Worm (Caenorhabditis elegans) whole organism, L1 larva: ENCODE measurements around the gene ugt-15.

ENCODE experiments used
- C04F5.9 ChIP-seq: sonication (generic microtip); optimal IDR thresholded peaks from 2 replicates; lab custom pipeline; 2016; ENCODE audit warnings: missing genetic modification characterization, missing compliant biosample characterization
- C16A3.4 ChIP-seq: fragments of 150-350 bp; optimal IDR thresholded peaks from 2 replicates; lab custom pipeline; 2014; ENCODE audit warnings: missing biosample characterization, missing genetic modification characterization
- F16B12.6 ChIP-seq: fragments of 150-350 bp; optimal IDR thresholded peaks from 2 replicates; lab custom pipeline; 2014; ENCODE audit warnings: missing biosample characterization, missing genetic modification characterization
- Y116A8C.19 ChIP-seq: sonication (generic microtip); optimal IDR thresholded peaks from 2 replicates; lab custom pipeline; 2016; ENCODE audit warnings: missing compliant biosample characterization, missing genetic modification characterization, borderline replicate concordance
- aha-1 ChIP-seq: fragments of 150-350 bp; optimal IDR thresholded peaks from 2 replicates; lab custom pipeline; 2014; ENCODE audit warnings: missing biosample characterization, missing genetic modification characterization
- blmp-1 ChIP-seq: fragments of 150-350 bp; optimal IDR thresholded peaks from 2 replicates; lab custom pipeline; 2014; ENCODE audit warnings: missing biosample characterization, missing genetic modification characterization
- ceh-63 ChIP-seq: fragments of 200-800 bp; sonication (Bioruptor generic); optimal IDR thresholded peaks from 2 replicates; lab custom pipeline; 2018; ENCODE audit warnings: mild to moderate bottlenecking, missing genetic modification characterization, missing compliant biosample characterization
- ceh-88 ChIP-seq: fragments of 200-800 bp; sonication (Bioruptor generic); IDR thresholded peaks from 2 replicates; pipeline ENCODE4 v1.3.6; 2022; ENCODE audit warnings: missing genetic modification characterization, missing compliant biosample characterization
- ceh-90 ChIP-seq: sonication (generic microtip); optimal IDR thresholded peaks from 2 replicates; lab custom pipeline; 2016; ENCODE audit warnings: missing genetic modification characterization, missing compliant biosample characterization
- efl-1 ChIP-seq, 4 experiments: fragments of 150-350 bp; optimal IDR thresholded peaks in 3 of 4; peaks in 1 of 4; 1 replicate in 1 of 4; 2 replicates in 3 of 4; lab custom pipeline; 2014; ENCODE audit warnings: missing biosample characterization in 2 of 4, missing genetic modification characterization in 2 of 4, missing genetic modification reagents in 2 of 4
- efl-3 ChIP-seq: fragments of 200-800 bp; sonication (Bioruptor generic); optimal IDR thresholded peaks from 2 replicates; lab custom pipeline; 2018; ENCODE audit warnings: mild to moderate bottlenecking, missing genetic modification characterization, missing compliant biosample characterization
- egl-13 ChIP-seq: sonication (generic microtip); optimal IDR thresholded peaks from 2 replicates; lab custom pipeline; 2016; ENCODE audit warnings: missing genotype, missing genetic modification reagents, missing genetic modification characterization, missing compliant biosample characterization
- egl-27 ChIP-seq, 2 experiments: fragments of 150-350 bp in 1 of 2; sonication (generic microtip); optimal IDR thresholded peaks; 3 replicates each; lab custom pipeline; 2017 to 2018; ENCODE audit warnings: missing biosample characterization in 2 of 2, missing genetic modification characterization in 2 of 2, missing genetic modification reagents in 2 of 2
- elt-2 ChIP-seq: sonication (generic microtip); optimal IDR thresholded peaks from 2 replicates; lab custom pipeline; 2016; ENCODE audit warnings: missing genetic modification characterization, mild to moderate bottlenecking, inconsistent platforms, missing compliant biosample characterization, missing genetic modification reagents
- elt-3 ChIP-seq, 6 experiments: fragments of 150-350 bp in 1 of 6; sonication (generic microtip); optimal IDR thresholded peaks; 2 replicates each; lab custom pipeline; 2017 to 2018; ENCODE audit warnings: missing biosample characterization in 6 of 6, missing genetic modification characterization in 6 of 6, inconsistent platforms in 1 of 6
- ets-5 ChIP-seq: fragments of 200-800 bp; sonication (Bioruptor generic); IDR thresholded peaks from 2 replicates; pipeline ENCODE4 v1.3.6; 2022; ENCODE audit warnings: missing genetic modification characterization, missing compliant biosample characterization
- fkh-8 ChIP-seq: sonication (generic microtip); optimal IDR thresholded peaks from 2 replicates; lab custom pipeline; 2016; ENCODE audit warnings: mild to moderate bottlenecking, missing genetic modification characterization, missing compliant biosample characterization
- grh-1 ChIP-seq: fragments of 200-800 bp; sonication (Bioruptor generic); IDR thresholded peaks from 2 replicates; pipeline ENCODE4 v1.3.6; 2022; ENCODE audit warnings: missing genetic modification reagents, missing genetic modification characterization, missing compliant biosample characterization
- hpl-2 ChIP-seq: fragments of 150-350 bp; optimal IDR thresholded peaks from 2 replicates; lab custom pipeline; 2014; ENCODE audit warnings: missing biosample characterization, missing genetic modification reagents, missing genetic modification characterization
- lin-14 ChIP-seq: fragments of 200-800 bp; sonication (Bioruptor generic); optimal IDR thresholded peaks from 2 replicates; lab custom pipeline; 2018; ENCODE audit warnings: mild to moderate bottlenecking, missing genetic modification characterization, moderate library complexity, missing compliant biosample characterization
- lin-35 ChIP-seq, 2 experiments: fragments of 150-350 bp; optimal IDR thresholded peaks; 2 replicates each; lab custom pipeline; 2014; ENCODE audit warnings: missing biosample characterization in 2 of 2, missing genetic modification characterization in 2 of 2, missing genetic modification reagents in 2 of 2
- lin-39 ChIP-seq: fragments of 150-350 bp; optimal IDR thresholded peaks from 2 replicates; lab custom pipeline; 2014; ENCODE audit warnings: missing biosample characterization, missing genetic modification reagents, missing genetic modification characterization
- lir-3 ChIP-seq: sonication (generic microtip); optimal IDR thresholded peaks from 2 replicates; lab custom pipeline; 2016; ENCODE audit warnings: mild to moderate bottlenecking, missing genetic modification characterization, moderate library complexity, missing compliant biosample characterization; ENCODE audit not compliant: poor library complexity
- mep-1 ChIP-seq: fragments of 150-350 bp; optimal IDR thresholded peaks from 2 replicates; lab custom pipeline; 2014; ENCODE audit warnings: missing biosample characterization, missing genetic modification characterization
- nhr-12 ChIP-seq: sonication (generic microtip); optimal IDR thresholded peaks from 2 replicates; lab custom pipeline; 2017; ENCODE audit warnings: missing biosample characterization, missing genetic modification characterization
- nhr-20 ChIP-seq: sonication (generic microtip); optimal IDR thresholded peaks from 2 replicates; lab custom pipeline; 2016; ENCODE audit warnings: mild to moderate bottlenecking, missing genetic modification characterization, missing compliant biosample characterization
- nhr-28 ChIP-seq: fragments of 150-350 bp; optimal IDR thresholded peaks from 2 replicates; lab custom pipeline; 2014; ENCODE audit warnings: missing biosample characterization, missing genetic modification characterization
- nhr-71 ChIP-seq: sonication (generic microtip); optimal IDR thresholded peaks from 2 replicates; lab custom pipeline; 2016; ENCODE audit warnings: mild to moderate bottlenecking, missing genetic modification characterization, moderate library complexity, missing compliant biosample characterization
- nhr-85 ChIP-seq: sonication (generic microtip); peaks from one replicate; lab custom pipeline; 2016; ENCODE audit warnings: missing genetic modification characterization, inconsistent platforms, missing compliant biosample characterization
- rnt-1 ChIP-seq: sonication (generic microtip); optimal IDR thresholded peaks from 2 replicates; lab custom pipeline; 2016; ENCODE audit warnings: mild to moderate bottlenecking, missing genetic modification characterization, moderate library complexity, missing compliant biosample characterization
- sox-4 ChIP-seq: sonication (generic microtip); optimal IDR thresholded peaks from 2 replicates; lab custom pipeline; 2016; ENCODE audit warnings: missing genetic modification characterization, missing compliant biosample characterization
- tbx-2 ChIP-seq: sonication (generic microtip); optimal IDR thresholded peaks from 2 replicates; lab custom pipeline; 2016; ENCODE audit warnings: missing genetic modification characterization, missing compliant biosample characterization
- unc-130 ChIP-seq: fragments of 150-350 bp; optimal IDR thresholded peaks from 2 replicates; lab custom pipeline; 2017; ENCODE audit warnings: missing biosample characterization, missing genetic modification characterization, inconsistent platforms
- unc-98 ChIP-seq: fragments of 200-800 bp; sonication (Bioruptor generic); IDR thresholded peaks from 2 replicates; pipeline ENCODE4 v1.3.6; 2022; ENCODE audit warnings: missing genetic modification characterization, missing compliant biosample characterization
- ztf-11 ChIP-seq, 2 experiments: sonication (generic microtip); optimal IDR thresholded peaks; 2 replicates each; lab custom pipeline; 2016 to 2017; ENCODE audit warnings: missing genetic modification characterization in 2 of 2, missing biosample characterization in 1 of 2, missing compliant biosample characterization in 1 of 2

The ugt-15 gene

DNA sequence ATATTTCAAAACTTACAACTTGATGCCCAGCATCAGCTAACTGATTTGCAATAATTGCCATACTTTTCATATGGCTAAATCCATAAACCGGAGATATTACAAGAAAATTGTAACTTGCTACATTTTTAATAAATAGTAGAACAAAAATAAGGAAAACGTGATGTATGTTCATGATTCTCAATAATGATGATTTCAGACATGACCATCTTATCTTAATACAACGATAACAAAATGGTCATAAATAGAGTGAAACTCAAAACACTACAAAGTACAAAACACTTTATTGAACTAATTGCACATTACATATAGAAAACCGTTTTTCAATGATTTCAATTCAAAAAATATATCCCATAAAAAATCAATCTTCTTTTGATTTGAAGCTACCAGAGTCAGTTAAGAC, 34.6 kb upstream of the ugt-15 start, which contains the start of gene ugt-5:
ugt-5 (minus strand) TSS at position 214 of the 400 bp plus-strand sequence.
- TF ChIP-seq ets-5 (GFP tag; lab: Robert Waterston, UW): no peak
- TF ChIP-seq lin-35 (GFP tag; optimal IDR thresholded peaks at IDR 0.05; lab: Kevin White, UChicago): peak in 1 of 2 experiments; percentile 37
- peak; percentile 48 for TF ChIP-seq elt-2 (tag; lab: Kevin White, UChicago)

ce11 chrV:12795196-12795595, 32.1 kb upstream of the ugt-15 start, which contains the start of gene ugt-4:
Gene ugt-4, minus strand, starts transcription at chrV:12795336.
- TF ChIP-seq nhr-71 (tag; lab: Kevin White, UChicago) (peak; percentile 10), nhr-20 (tag; lab: Kevin White, UChicago) (no peak), blmp-1 (no peak), unc-98 (GFP tag; lab: Robert Waterston, UW) (no peak), lin-35 (GFP tag; optimal IDR thresholded peaks at IDR 0.05; lab: Kevin White, UChicago) (peak in 1 of 2 experiments; percentile 36), ceh-88 (GFP tag; lab: Robert Waterston, UW) (no peak), efl-1 (optimal IDR thresholded peaks at IDR 0.05; lab: Kevin White, UChicago) (no peak), efl-1 (GFP tag; optimal IDR thresholded peaks at IDR 0.05 in 1 of 2; lab: Kevin White, UChicago) (no peak), nhr-12 (tag; lab: Kevin White, UChicago) (no peak), elt-3 (tag; optimal IDR thresholded peaks at IDR 0.05; lab: Kevin White, UChicago) (peak in 1 of 6 experiments; percentile 47), lin-14 (no peak), elt-2 (tag; lab: Kevin White, UChicago) (peak; percentile 50), hpl-2 (no peak)

- TF ChIP-seq elt-2 (tag; lab: Kevin White, UChicago) (peak; percentile 54), efl-3 (GFP tag; lab: Kevin White, UChicago) (no peak), C04F5.9 (tag; lab: Kevin White, UChicago) (no peak), lir-3 (tag; lab: Kevin White, UChicago) (no peak), unc-98 (GFP tag; lab: Robert Waterston, UW) (no peak), Y116A8C.19 (tag; lab: Kevin White, UChicago) (no peak), rnt-1 (no peak), ceh-88 (GFP tag; lab: Robert Waterston, UW) (no peak), lin-39 (tag; lab: Kevin White, UChicago) (no peak), nhr-20 (tag; lab: Kevin White, UChicago) (peak; percentile 5), tbx-2 (tag; lab: Kevin White, UChicago) (no peak), aha-1 (tag; lab: Kevin White, UChicago) (no peak), elt-3 (tag; optimal IDR thresholded peaks at IDR 0.05; lab: Kevin White, UChicago) (peak in 1 of 6 experiments; percentile 4), egl-13 (tag; lab: Kevin White, UChicago) (no peak), ceh-63 (GFP tag; lab: Kevin White, UChicago) (no peak), unc-130 (tag; lab: Kevin White, UChicago) (no peak), blmp-1 (no peak), efl-1 (optimal IDR thresholded peaks at IDR 0.05; lab: Kevin White, UChicago) (no peak), efl-1 (GFP tag; optimal IDR thresholded peaks at IDR 0.05 in 1 of 2; lab: Kevin White, UChicago) (no peak), egl-27 (tag; optimal IDR thresholded peaks at IDR 0.05; lab: Kevin White, UChicago) (no peak), mep-1 (tag; lab: Kevin White, UChicago) (no peak), nhr-28 (tag; lab: Kevin White, UChicago) (no peak), ceh-90 (tag; lab: Kevin White, UChicago) (no peak), sox-4 (tag; lab: Kevin White, UChicago) (no peak)
Observed at ce11 chrV:12795927-12796326, 31.4 kb upstream of the ugt-15 start.

DNA sequence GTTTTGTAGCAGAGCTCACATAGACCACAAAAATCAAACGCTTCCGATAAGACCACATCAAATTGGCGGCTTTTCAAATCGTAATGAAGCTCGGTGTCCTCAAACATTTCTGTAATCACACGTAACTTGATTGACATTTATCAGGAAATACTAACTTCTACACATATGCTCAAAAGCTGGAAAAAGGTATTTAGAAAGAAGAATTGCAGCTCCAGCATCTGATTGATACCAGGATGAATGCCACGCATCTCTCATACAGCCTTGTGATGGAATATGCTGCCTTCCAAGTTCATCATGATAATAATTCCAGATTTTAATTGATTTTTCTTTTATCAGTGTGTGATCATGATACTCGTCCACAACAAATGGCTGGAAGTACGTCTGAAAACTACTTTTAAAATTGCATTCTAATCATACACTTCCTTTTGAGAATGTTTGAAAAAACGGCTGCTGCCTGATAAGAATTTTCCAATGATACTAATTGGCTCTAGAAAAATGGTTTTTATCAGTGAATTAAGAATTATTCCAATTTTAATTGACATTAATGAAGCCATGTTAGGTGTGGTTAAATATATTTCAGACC, 30.3 kb upstream of the ugt-15 start:
- no peak for TF ChIP-seq ztf-11 (tag; optimal IDR thresholded peaks at IDR 0.05; lab: Kevin White, UChicago)
- no peak for TF ChIP-seq grh-1 (GFP tag; lab: Robert Waterston, UW)
- peak; percentile 66 for TF ChIP-seq elt-2 (tag; lab: Kevin White, UChicago)
- TF ChIP-seq egl-13 (tag; lab: Kevin White, UChicago): no peak
- TF ChIP-seq nhr-85 (tag; lab: Kevin White, UChicago): no peak
- no peak for TF ChIP-seq F16B12.6 (tag; lab: Kevin White, UChicago)
- TF ChIP-seq fkh-8 (tag; lab: Kevin White, UChicago): no peak
- TF ChIP-seq C16A3.4 (tag; lab: Kevin White, UChicago): no peak
- no peak for TF ChIP-seq nhr-28 (tag; lab: Kevin White, UChicago)
